Worm (Caenorhabditis elegans) whole organism, mixed stage, embryonic: ENCODE measurements around the gene cyp-29A3.

Experiments
- blmp-1 ChIP-seq: fragments of 150-350 bp; optimal IDR thresholded peaks from 2 replicates; lab custom pipeline; 2014; ENCODE audit warnings: missing biosample characterization, missing genetic modification characterization
- ces-1 ChIP-seq: fragments of 150-350 bp; optimal IDR thresholded peaks from 2 replicates; lab custom pipeline; 2014; ENCODE audit warnings: missing biosample characterization, missing genetic modification reagents, missing genetic modification characterization
- mab-5 ChIP-seq: fragments of 150-350 bp; optimal IDR thresholded peaks from 2 replicates; lab custom pipeline; 2014; ENCODE audit warnings: missing biosample characterization, missing genetic modification characterization
- nhr-12 ChIP-seq: fragments of 150-350 bp; optimal IDR thresholded peaks from 2 replicates; lab custom pipeline; 2014; ENCODE audit warnings: missing biosample characterization, missing genetic modification characterization
- nhr-237 ChIP-seq: fragments of 150-350 bp; optimal IDR thresholded peaks from 2 replicates; lab custom pipeline; 2014; ENCODE audit warnings: missing biosample characterization, missing genetic modification characterization
- snpc-4 ChIP-seq: fragments of 150-350 bp; optimal IDR thresholded peaks from 2 replicates; lab custom pipeline; 2014; ENCODE audit warnings: missing biosample characterization, missing genetic modification characterization
- unc-39 ChIP-seq: fragments of 150-350 bp; optimal IDR thresholded peaks from 2 replicates; lab custom pipeline; 2014; ENCODE audit warnings: missing biosample characterization, missing genetic modification characterization
- zip-8 ChIP-seq: fragments of 150-350 bp; optimal IDR thresholded peaks from 2 replicates; lab custom pipeline; 2014; ENCODE audit warnings: missing biosample characterization, missing genetic modification characterization

ce11 chrV:11158-11557, 47.9 kb upstream of the cyp-29A3 start:
- no peak for TF ChIP-seq nhr-237 (tag; lab: Kevin White, UChicago)
- TF ChIP-seq mab-5 (tag; lab: Kevin White, UChicago), result no peak
- TF ChIP-seq unc-39 (tag; lab: Kevin White, UChicago), result no peak
- no peak for TF ChIP-seq nhr-12
- TF ChIP-seq zip-8 (tag; lab: Kevin White, UChicago), result no peak
- peak; percentile 68 for TF ChIP-seq ces-1 (GFP tag; lab: Kevin White, UChicago)
- TF ChIP-seq blmp-1 (tag; lab: Kevin White, UChicago), result no peak
- TF ChIP-seq snpc-4 (tag; lab: Kevin White, UChicago), result no peak
